Worm (Caenorhabditis elegans) whole organism, L4 larva: Measurements from ENCODE around the gene nhr-182.

Source experiments
- D1046.2 ChIP-seq: fragments of 200-800 bp; sonication (Bioruptor generic); IDR thresholded peaks from 2 replicates; pipeline ENCODE4 v1.3.6; 2022; ENCODE audit warnings: missing genetic modification characterization, missing compliant biosample characterization
- F44E2.7 ChIP-seq: fragments of 200-800 bp; sonication (Bioruptor generic); IDR thresholded peaks from 2 replicates; pipeline ENCODE4 v2.1.2; 2022; ENCODE audit warnings: missing genetic modification characterization, missing compliant biosample characterization
- Y48G9A.11 ChIP-seq: fragments of 200-800 bp; sonication (Bioruptor generic); IDR thresholded peaks from 2 replicates; pipeline ENCODE4 v1.3.6; 2022; ENCODE audit warnings: missing genetic modification reagents, missing genetic modification characterization, missing compliant biosample characterization
- aha-1 ChIP-seq: fragments of 150-350 bp; peaks from one replicate; lab custom pipeline; 2014; ENCODE audit warnings: missing biosample characterization, missing genetic modification characterization
- aly-2 ChIP-seq: sonication (generic microtip); optimal IDR thresholded peaks from 2 replicates; lab custom pipeline; 2018; ENCODE audit warnings: missing biosample characterization, missing genetic modification characterization
- attf-4 ChIP-seq: sonication (generic microtip); optimal IDR thresholded peaks from 3 replicates; lab custom pipeline; 2017; ENCODE audit warnings: missing biosample characterization, missing genetic modification characterization
- ceh-20 ChIP-seq: fragments of 200-800 bp; sonication (Bioruptor generic); IDR thresholded peaks from 2 replicates; pipeline ENCODE4 v1.3.6; 2022; ENCODE audit warnings: missing genetic modification reagents, missing genetic modification characterization, missing compliant biosample characterization
- ceh-28 ChIP-seq: fragments of 150-350 bp; optimal IDR thresholded peaks from 2 replicates; lab custom pipeline; 2014; ENCODE audit warnings: missing biosample characterization, missing genetic modification reagents, missing genetic modification characterization
- ceh-44 ChIP-seq: fragments of 200-800 bp; sonication (Bioruptor generic); IDR thresholded peaks from 2 replicates; pipeline ENCODE4 v1.3.6; 2022; ENCODE audit warnings: missing genetic modification reagents, missing genetic modification characterization, missing compliant biosample characterization
- ceh-82 ChIP-seq: sonication (generic microtip); optimal IDR thresholded peaks from 2 replicates; lab custom pipeline; 2017; ENCODE audit warnings: missing biosample characterization, missing genetic modification characterization
- dpl-1 ChIP-seq: fragments of 150-350 bp; optimal IDR thresholded peaks from 2 replicates; lab custom pipeline; 2014; ENCODE audit warnings: missing biosample characterization, missing genetic modification reagents, missing genetic modification characterization
- egl-43 ChIP-seq: fragments of 200-800 bp; sonication (Bioruptor generic); IDR thresholded peaks from 2 replicates; pipeline ENCODE4 v1.3.6; 2022; ENCODE audit warnings: missing genetic modification reagents, missing genetic modification characterization, missing compliant biosample characterization
- gei-8 ChIP-seq: fragments of 200-800 bp; sonication (Bioruptor generic); optimal IDR thresholded peaks from 2 replicates; lab custom pipeline; 2018; ENCODE audit warnings: mild to moderate bottlenecking, missing genetic modification characterization, missing compliant biosample characterization
- lim-7 ChIP-seq: fragments of 200-800 bp; sonication (Bioruptor generic); IDR thresholded peaks from 2 replicates; pipeline ENCODE4 v1.3.6; 2022; ENCODE audit warnings: missing genetic modification characterization, missing compliant biosample characterization
- lin-29 ChIP-seq: fragments of 200-800 bp; sonication (Bioruptor generic); IDR thresholded peaks from 2 replicates; pipeline ENCODE4 v1.3.6; 2022; ENCODE audit warnings: missing genetic modification reagents, missing genetic modification characterization, missing compliant biosample characterization
- lin-39 ChIP-seq: fragments of 150-350 bp; optimal IDR thresholded peaks from 2 replicates; lab custom pipeline; 2014; ENCODE audit warnings: missing biosample characterization, missing genetic modification reagents, missing genetic modification characterization
- lir-3 ChIP-seq: sonication (generic microtip); optimal IDR thresholded peaks from 2 replicates; lab custom pipeline; 2016; ENCODE audit warnings: mild to moderate bottlenecking, missing genetic modification characterization, missing compliant biosample characterization
- mes-2 ChIP-seq: sonication (generic microtip); optimal IDR thresholded peaks from 2 replicates; lab custom pipeline; 2016; ENCODE audit warnings: missing genotype, mild to moderate bottlenecking, missing genetic modification characterization, missing compliant biosample characterization; ENCODE audit not compliant: poor library complexity, severe bottlenecking
- nhr-25 ChIP-seq: sonication (generic microtip); optimal IDR thresholded peaks from 2 replicates; lab custom pipeline; 2017; ENCODE audit warnings: missing genetic modification characterization, mild to moderate bottlenecking, missing compliant biosample characterization, antibody characterized with exemption, moderate library complexity, borderline replicate concordance; ENCODE audit not compliant: insufficient read depth
- nhr-48 ChIP-seq: sonication (generic microtip); optimal IDR thresholded peaks from 2 replicates; lab custom pipeline; 2016; ENCODE audit warnings: mild to moderate bottlenecking, missing genetic modification characterization, missing compliant biosample characterization
- nhr-6 ChIP-seq: fragments of 150-350 bp; optimal IDR thresholded peaks from 2 replicates; lab custom pipeline; 2014; ENCODE audit warnings: missing biosample characterization, missing genetic modification characterization
- pha-4 ChIP-seq, 2 experiments: fragments of 150-350 bp in 1 of 2; fragments of 200-800 bp in 1 of 2; sonication (Bioruptor generic) in 1 of 2; IDR thresholded peaks in 1 of 2; optimal IDR thresholded peaks in 1 of 2; 2 replicates each; pipeline versions ENCODE4 v1.3.6 to Lab custom; 2014 to 2022; ENCODE audit warnings: missing genetic modification characterization in 2 of 2, missing genetic modification reagents in 2 of 2, missing biosample characterization in 1 of 2, missing compliant biosample characterization in 1 of 2
- php-3 ChIP-seq: fragments of 200-800 bp; sonication (Bioruptor generic); IDR thresholded peaks from 2 replicates; pipeline ENCODE4 v1.3.6; 2022; ENCODE audit warnings: missing genetic modification reagents, missing genetic modification characterization, missing compliant biosample characterization
- spr-1 ChIP-seq: sonication (generic microtip); optimal IDR thresholded peaks from 2 replicates; lab custom pipeline; 2016; ENCODE audit warnings: mild to moderate bottlenecking, missing genetic modification characterization, missing compliant biosample characterization
- spr-3 ChIP-seq: fragments of 200-800 bp; sonication (Bioruptor generic); optimal IDR thresholded peaks from 2 replicates; lab custom pipeline; 2018; ENCODE audit warnings: mild to moderate bottlenecking, missing genetic modification characterization, missing compliant biosample characterization
- tag-97 ChIP-seq: fragments of 200-800 bp; sonication (Bioruptor generic); IDR thresholded peaks from 2 replicates; pipeline ENCODE4 v1.3.6; 2022; ENCODE audit warnings: missing genetic modification characterization, missing compliant biosample characterization
- unc-62 ChIP-seq, 3 experiments: fragments of 150-350 bp in 1 of 3; sonication (generic microtip); optimal IDR thresholded peaks in 2 of 3; peaks in 1 of 3; 1 replicate in 1 of 3; 2 replicates in 2 of 3; lab custom pipeline; 2014 to 2017; ENCODE audit warnings: missing biosample characterization in 3 of 3, missing genetic modification characterization in 3 of 3, missing genetic modification reagents in 3 of 3, missing genotype in 1 of 3
- zfp-2 ChIP-seq: sonication (generic microtip); optimal IDR thresholded peaks from 2 replicates; lab custom pipeline; 2016; ENCODE audit warnings: mild to moderate bottlenecking, missing genetic modification characterization, missing compliant biosample characterization
- zip-11 ChIP-seq: fragments of 200-800 bp; sonication (Bioruptor generic); IDR thresholded peaks from 2 replicates; pipeline ENCODE4 v1.3.6; 2022; ENCODE audit warnings: missing genetic modification characterization, missing compliant biosample characterization
- zip-2 ChIP-seq: fragments of 150-350 bp; optimal IDR thresholded peaks from 2 replicates; lab custom pipeline; 2014; ENCODE audit warnings: missing biosample characterization, missing genetic modification characterization

Gene nhr-182

ce11 chrV:2274253-2274892, 14.6 kb upstream of the nhr-182 start, which contains the start of the genes Y5H2A.4 and abu-4:
Gene Y5H2A.4, minus strand, starts transcription at chrV:2274353.
Gene abu-4, plus strand, starts transcription at chrV:2274842.
- TF ChIP-seq aha-1 (tag; lab: Kevin White, UChicago), result no peak
- TF ChIP-seq unc-62 (GFP tag; optimal IDR thresholded peaks at IDR 0.05 in 1 of 2; lab: Kevin White, UChicago), result peak in 1 of 2 experiments; percentile 86
- no peak for TF ChIP-seq unc-62 (tag; optimal IDR thresholded peaks at IDR 0.05; lab: Kevin White, UChicago)

- no peak for TF ChIP-seq tag-97 (GFP tag; lab: Robert Waterston, UW)
- TF ChIP-seq ceh-28 (tag; lab: Kevin White, UChicago), result no peak
- no peak for TF ChIP-seq unc-62 (GFP tag; optimal IDR thresholded peaks at IDR 0.05 in 1 of 2; lab: Kevin White, UChicago)
- TF ChIP-seq unc-62 (tag; optimal IDR thresholded peaks at IDR 0.05; lab: Kevin White, UChicago), result no peak
Measured at ce11 chrV:2271750-2272149, 12.0 kb upstream of the nhr-182 start, which contains the start of gene Y5H2A.1. Gene Y5H2A.1, minus strand, starts transcription at chrV:2271850.

- TF ChIP-seq pha-4 (GFP tag; IDR thresholded peaks at IDR 0.05; lab: Robert Waterston, UW), result no peak
- TF ChIP-seq pha-4 (tag; optimal IDR thresholded peaks at IDR 0.05; lab: Kevin White, UChicago), result no peak
- no peak for TF ChIP-seq nhr-6
- no peak for TF ChIP-seq ceh-44
- no peak for TF ChIP-seq nhr-48 (tag; lab: Kevin White, UChicago)
- no peak for TF ChIP-seq zip-2 (tag; lab: Kevin White, UChicago)
- no peak for TF ChIP-seq spr-3 (GFP tag; lab: Kevin White, UChicago)
- no peak for TF ChIP-seq lin-39 (tag; lab: Kevin White, UChicago)
- TF ChIP-seq attf-4 (tag; lab: Kevin White, UChicago), result no peak
- TF ChIP-seq ceh-82, result no peak
- TF ChIP-seq D1046.2 (GFP tag; lab: Robert Waterston, UW), result no peak
- no peak for TF ChIP-seq nhr-25 (tag; lab: Kevin White, UChicago)
- TF ChIP-seq zfp-2 (tag; lab: Kevin White, UChicago), result no peak
- no peak for TF ChIP-seq aly-2
- TF ChIP-seq lin-29 (GFP tag; lab: Robert Waterston, UW), result no peak
- TF ChIP-seq php-3, result no peak
- no peak for TF ChIP-seq mes-2 (tag; lab: Kevin White, UChicago)
- no peak for TF ChIP-seq gei-8
Measured at ce11 chrV:2266958-2267357, 7.2 kb upstream of the nhr-182 start, which contains the start of gene nhr-275. Gene nhr-275, minus strand, starts transcription at chrV:2267058.

ce11 chrV:2264925-2265324, 5.2 kb upstream of the nhr-182 start:
- TF ChIP-seq aha-1 (tag; lab: Kevin White, UChicago), result peak; percentile 38
- peak in 1 of 2 experiments; percentile 59 for TF ChIP-seq unc-62 (GFP tag; optimal IDR thresholded peaks at IDR 0.05 in 1 of 2; lab: Kevin White, UChicago)
- TF ChIP-seq unc-62 (tag; optimal IDR thresholded peaks at IDR 0.05; lab: Kevin White, UChicago), result no peak
- TF ChIP-seq zip-11 (GFP tag; lab: Robert Waterston, UW), result no peak
- TF ChIP-seq, all 104 proteins: peak for 2

ce11 chrV:2264455-2264854, 4.7 kb upstream of the nhr-182 start, which contains the start of gene nhr-183:
Gene nhr-183, minus strand, starts transcription at chrV:2264634.
- no peak for TF ChIP-seq pha-4 (GFP tag; IDR thresholded peaks at IDR 0.05; lab: Robert Waterston, UW)
- peak; percentile 49 for TF ChIP-seq pha-4 (tag; optimal IDR thresholded peaks at IDR 0.05; lab: Kevin White, UChicago)
- TF ChIP-seq egl-43, result no peak
- TF ChIP-seq, all 104 proteins: peak for 1

- TF ChIP-seq spr-1 (no peak), dpl-1 (GFP tag; lab: Kevin White, UChicago) (no peak), Y48G9A.11 (GFP tag; lab: Robert Waterston, UW) (no peak), F44E2.7 (GFP tag; lab: Robert Waterston, UW) (no peak), lir-3 (no peak), lin-29 (GFP tag; lab: Robert Waterston, UW) (no peak), ceh-20 (GFP tag; lab: Robert Waterston, UW) (no peak), lim-7 (no peak), mes-2 (tag; lab: Kevin White, UChicago) (no peak)
- TF ChIP-seq, all 104 proteins: peak for 0
Measured at ce11 chrV:2260660-2261059, 933 bp upstream of the nhr-182 start, which contains the start of gene F41B5.12. Gene F41B5.12, plus strand, starts transcription at chrV:2260960.
